Worm (Caenorhabditis elegans) whole organism, early embryonic: Measurements from ENCODE around the gene W03B1.3.

Experiments used
- B0310.2 ChIP-seq: sonication (generic microtip); optimal IDR thresholded peaks from 2 replicates; lab custom pipeline; 2016; ENCODE audit warnings: mild to moderate bottlenecking, missing genetic modification characterization, missing compliant biosample characterization
- aly-1 ChIP-seq: sonication (generic microtip); optimal IDR thresholded peaks from 2 replicates; lab custom pipeline; 2016; ENCODE audit warnings: missing genetic modification characterization, missing compliant biosample characterization
- ama-1 ChIP-seq: fragments of 150-350 bp; optimal IDR thresholded peaks from 2 replicates; lab custom pipeline; 2014
- hnd-1 ChIP-seq: sonication (generic microtip); optimal IDR thresholded peaks from 2 replicates; lab custom pipeline; 2016; ENCODE audit warnings: missing genetic modification characterization, missing compliant biosample characterization
- sea-1 ChIP-seq: fragments of 200-800 bp; sonication (Bioruptor generic); conservative IDR thresholded peaks from 2 replicates; pipeline ENCODE4 v1.3.6; 2022; ENCODE audit warnings: missing genetic modification characterization, missing compliant biosample characterization

DNA sequence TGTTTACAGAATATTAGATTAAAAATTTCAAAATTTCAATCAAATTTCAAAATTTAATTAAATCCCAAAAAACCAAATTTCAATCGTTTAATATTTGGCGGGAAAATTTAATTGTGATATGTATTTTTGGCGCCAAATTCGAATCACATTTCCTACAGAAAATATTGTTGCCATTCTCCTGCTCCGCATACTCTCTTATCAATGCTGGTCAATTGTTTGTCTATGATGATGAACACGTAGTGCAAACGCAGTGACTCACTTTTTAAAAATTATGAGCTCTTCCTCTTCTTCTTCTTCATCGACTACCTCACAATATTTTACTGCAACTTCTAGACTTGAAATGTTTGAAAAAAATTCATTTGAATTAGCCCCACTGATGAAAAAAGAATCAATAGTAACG lies 9.6 kb downstream of the W03B1.3 start, which contains the start of gene trpl-2:
- TF ChIP-seq B0310.2 (tag; lab: Kevin White, UChicago) (no peak), ama-1 (lab: Kevin White, UChicago) (no peak), hnd-1 (no peak), sea-1 (GFP tag; lab: Robert Waterston, UW) (no peak), aly-1 (tag; lab: Kevin White, UChicago) (no peak)
